Worm (Caenorhabditis elegans): ENCODE results near the gene T09F3.2.

T09F3.2 gene

DNA sequence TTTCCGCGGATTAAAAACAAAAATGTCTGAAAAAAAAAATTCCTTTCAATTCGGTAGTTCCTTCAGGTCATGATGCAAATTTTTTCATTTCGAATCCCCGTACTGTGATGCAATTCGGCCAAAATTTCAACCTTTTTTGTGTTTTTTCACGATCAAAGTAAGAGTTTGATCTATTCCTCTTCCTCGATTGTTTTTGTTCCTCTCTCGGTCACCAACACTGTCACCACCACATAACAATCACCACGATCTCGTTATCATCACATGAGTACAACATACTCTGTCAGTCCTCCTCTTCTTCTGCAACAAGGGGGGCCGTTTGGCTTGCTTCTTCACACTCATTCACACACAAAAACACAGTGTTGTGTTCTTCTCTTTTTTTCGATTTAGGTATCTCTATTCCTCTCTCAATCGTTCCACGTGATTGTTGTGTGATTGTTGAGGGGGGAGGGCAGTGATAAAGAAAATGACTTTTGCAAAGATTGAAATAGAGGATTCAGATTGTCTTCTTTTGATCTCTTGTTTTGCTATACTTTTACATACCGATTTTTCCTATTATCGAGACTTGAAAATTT, 618 bp upstream of the T09F3.2 start (continued):
- peak in 1 of 2 experiments; percentile 52 for TF ChIP-seq daf-16 (GFP tag; optimal IDR thresholded peaks at IDR 0.05)
- TF ChIP-seq daf-16 (tag; optimal IDR thresholded peaks at IDR 0.05), result peak; percentile 80
- no peak for TF ChIP-seq F44E2.7 (GFP tag; IDR thresholded peaks at IDR 0.05)
- TF ChIP-seq hlh-11 (tag; optimal IDR thresholded peaks at IDR 0.05), result peak; percentile 82
- no peak for TF ChIP-seq arid-1 (GFP tag; conservative IDR thresholded peaks at IDR 0.05)
- no peak for TF ChIP-seq dmd-6 (GFP tag; IDR thresholded peaks at IDR 0.05)
- TF ChIP-seq madf-5 (GFP tag; IDR thresholded peaks at IDR 0.05), result no peak
- TF ChIP-seq hif-1 (tag; optimal IDR thresholded peaks at IDR 0.05), result peak in 1 of 2 experiments; percentile 6
- TF ChIP-seq daf-12 (tag; optimal IDR thresholded peaks at IDR 0.05), result no peak
- no peak for TF ChIP-seq unc-39 (tag; optimal IDR thresholded peaks at IDR 0.05)
- TF ChIP-seq tra-1 (GFP tag; IDR thresholded peaks at IDR 0.05), result no peak
- peak; percentile 5 for TF ChIP-seq rbr-2 (tag; optimal IDR thresholded peaks at IDR 0.05)
- TF ChIP-seq mxl-2 (GFP tag; conservative IDR thresholded peaks at IDR 0.05), result 0 out of 2 replicates have a peak, but pooled peaks have one; percentile 54
- no peak for TF ChIP-seq Y75B8A.6 (GFP tag; IDR thresholded peaks at IDR 0.05)
- no peak for TF ChIP-seq attf-4 (tag; optimal IDR thresholded peaks at IDR 0.05)
- no peak for TF ChIP-seq hmg-1.1 (GFP tag; IDR thresholded peaks at IDR 0.05)
- no peak for TF ChIP-seq lir-3 (tag; optimal IDR thresholded peaks at IDR 0.05)
- TF ChIP-seq nhr-111 (GFP tag; optimal IDR thresholded peaks at IDR 0.05), result no peak
- no peak for TF ChIP-seq zip-2 (tag; optimal IDR thresholded peaks at IDR 0.05)
- TF ChIP-seq duxl-1 (tag; optimal IDR thresholded peaks at IDR 0.05; ENCODE audit: poor library complexity), result no peak
- TF ChIP-seq zfp-2 (tag; optimal IDR thresholded peaks at IDR 0.05), result no peak
- no peak for TF ChIP-seq ceh-28 (tag; optimal IDR thresholded peaks at IDR 0.05)
- no peak for TF ChIP-seq sdz-12 (GFP tag; optimal IDR thresholded peaks at IDR 0.05)
- TF ChIP-seq nhr-41 (GFP tag; IDR thresholded peaks at IDR 0.05), result no peak
- no peak for TF ChIP-seq gei-8 (GFP tag; optimal IDR thresholded peaks at IDR 0.05)
- TF ChIP-seq T26A8.4 (GFP tag; IDR thresholded peaks at IDR 0.05), result 0 out of 2 replicates have a peak, but pooled peaks have one; percentile 8
- no peak for TF ChIP-seq lin-38 (GFP tag; IDR thresholded peaks at IDR 0.05)
- TF ChIP-seq zip-11 (GFP tag; IDR thresholded peaks at IDR 0.05), result no peak
- TF ChIP-seq F10B5.3 (tag; optimal IDR thresholded peaks at IDR 0.05), result no peak
- TF ChIP-seq lin-15B (tag; optimal IDR thresholded peaks at IDR 0.05), result no peak
- TF ChIP-seq zfp-3 (GFP tag; conservative IDR thresholded peaks at IDR 0.05), result peak; percentile 18; the same call in 1 of the 2 replicates
- TF ChIP-seq lin-29 (GFP tag; IDR thresholded peaks at IDR 0.05), result no peak
- TF ChIP-seq lin-39 (tag; optimal IDR thresholded peaks at IDR 0.05), result no peak
- peak; percentile 96 for TF ChIP-seq hlh-30 (tag; optimal IDR thresholded peaks at IDR 0.05; ENCODE audit: insufficient read depth)
- peak; percentile 56 for TF ChIP-seq nhr-48 (tag; optimal IDR thresholded peaks at IDR 0.05)
- no peak for TF ChIP-seq ceh-32 (tag; optimal IDR thresholded peaks at IDR 0.05; ENCODE audit: poor library complexity)
- no peak for TF ChIP-seq aly-2 (tag; optimal IDR thresholded peaks at IDR 0.05)
- peak; percentile 39 for TF ChIP-seq nhr-25 (tag; optimal IDR thresholded peaks at IDR 0.05; ENCODE audit: borderline replicate concordance, insufficient read depth)
- no peak for TF ChIP-seq saeg-2 (GFP tag; IDR thresholded peaks at IDR 0.05)
- TF ChIP-seq F49E8.2 (tag; optimal IDR thresholded peaks at IDR 0.05; ENCODE audit: borderline replicate concordance), result no peak
- TF ChIP-seq nhr-102 (tag; optimal IDR thresholded peaks at IDR 0.05), result no peak
- peak; percentile 77 for TF ChIP-seq dve-1 (tag; optimal IDR thresholded peaks at IDR 0.05; ENCODE audit: insufficient read depth)
- TF ChIP-seq dpl-1 (GFP tag; optimal IDR thresholded peaks at IDR 0.05), result peak; percentile 20
- peak; percentile 79 for TF ChIP-seq nhr-28 (tag; optimal IDR thresholded peaks at IDR 0.05)
- peak in 1 of 2 experiments; percentile 58 for TF ChIP-seq lsy-2 (tag; optimal IDR thresholded peaks at IDR 0.05)
- peak; percentile 34 for TF ChIP-seq pqm-1 (tag; optimal IDR thresholded peaks at IDR 0.05)
- no peak for TF ChIP-seq vab-7 (GFP tag; IDR thresholded peaks at IDR 0.05)
- TF ChIP-seq mes-2 (tag; optimal IDR thresholded peaks at IDR 0.05; ENCODE audit: poor library complexity, severe bottlenecking), result peak; percentile 35
- TF ChIP-seq snpc-1.2 (GFP tag; IDR thresholded peaks at IDR 0.05), result no peak
- TF ChIP-seq nhr-76 (tag; optimal IDR thresholded peaks at IDR 0.05), result no peak

Data from whole organism, L4 larva.